Worm (Caenorhabditis elegans): ENCODE results near the gene bcas-2.

- no peak for TF ChIP-seq cog-1 (tag; optimal IDR thresholded peaks at IDR 0.05)
- no peak for TF ChIP-seq med-1 (GFP tag; optimal IDR thresholded peaks at IDR 0.05; ENCODE audit: insufficient read depth)
- TF ChIP-seq T22C8.4 (GFP tag; IDR thresholded peaks at IDR 0.05): no peak
- TF ChIP-seq ztf-29 (GFP tag; IDR thresholded peaks at IDR 0.05): no peak
- no peak for TF ChIP-seq tab-1 (GFP tag; IDR thresholded peaks at IDR 0.05)
- TF ChIP-seq ztf-23 (GFP tag; IDR thresholded peaks at IDR 0.05): no peak
Observed at ce11 chrIII:6236649-6237048, 9.0 kb downstream of the bcas-2 start, which contains the start of gene T12A2.21.
